Fruit fly (Drosophila melanogaster) whole organism, pupa: ENCODE data around the gene D2hgdh.

Source experiments
- CG10348 ChIP-seq: fragments of 200-800 bp; sonication (Bioruptor generic); IDR thresholded peaks from 2 replicates; pipeline ENCODE4 v1.3.6; 2022; ENCODE audit warnings: missing biosample characterization, missing genetic modification characterization
- CG13204 ChIP-seq: fragments of 200-800 bp; sonication (Bioruptor generic); optimal IDR thresholded peaks from 2 replicates; lab custom pipeline; 2018; ENCODE audit warnings: missing biosample characterization, mild to moderate bottlenecking, missing genetic modification characterization, moderate library complexity
- CG15710 ChIP-seq: fragments of 200-800 bp; sonication (Bioruptor generic); optimal IDR thresholded peaks from 2 replicates; lab custom pipeline; 2018; ENCODE audit warnings: missing biosample characterization, mild to moderate bottlenecking, missing genetic modification characterization, moderate library complexity
- CG17806 ChIP-seq: fragments of 200-800 bp; sonication (Bioruptor generic); optimal IDR thresholded peaks from 2 replicates; lab custom pipeline; 2018; ENCODE audit warnings: missing biosample characterization, mild to moderate bottlenecking, missing genetic modification characterization, moderate library complexity
- CG34367 ChIP-seq: fragments of 200-800 bp; sonication (Bioruptor generic); optimal IDR thresholded peaks from 2 replicates; lab custom pipeline; 2018; ENCODE audit warnings: missing biosample characterization, mild to moderate bottlenecking, missing genetic modification characterization
- EcR ChIP-seq: fragments of 200-800 bp; sonication (Bioruptor generic); optimal IDR thresholded peaks from 3 replicates; lab custom pipeline; 2019; ENCODE audit warnings: missing biosample characterization, missing genetic modification characterization, mild to moderate bottlenecking, moderate library complexity, missing genetic modification reagents
- Pif1B ChIP-seq: fragments of 200-800 bp; sonication (Bioruptor generic); optimal IDR thresholded peaks from 3 replicates; lab custom pipeline; 2016; ENCODE audit warnings: missing biosample characterization, missing genetic modification characterization
- Snoo ChIP-seq: fragments of 200-800 bp; sonication (Bioruptor generic); optimal IDR thresholded peaks from 3 replicates; lab custom pipeline; 2017; ENCODE audit warnings: missing biosample characterization, mild to moderate bottlenecking, missing genetic modification characterization, inconsistent platforms
- rn ChIP-seq: fragments of 200-800 bp; sonication (Bioruptor generic); IDR thresholded peaks from 2 replicates; pipeline ENCODE4 v1.3.6; 2022; ENCODE audit warnings: missing biosample characterization, missing genetic modification characterization

dm6 chrX:2193158-2193557 is 51.9 kb downstream of the D2hgdh start:
- TF ChIP-seq Snoo (tag; lab: Kevin White, UChicago) (no peak), CG15710 (tag; lab: Kevin White, UChicago) (no peak), CG34367 (tag; lab: Kevin White, UChicago) (no peak), CG10348 (GFP tag; lab: Robert Waterston, UW) (no peak), rn (GFP tag; lab: Robert Waterston, UW) (no peak), CG13204 (no peak), CG17806 (no peak), EcR (GFP tag; lab: Kevin White, UChicago) (no peak), Pif1B (GFP tag; lab: Kevin White, UChicago) (no peak)
